Fruit fly (Drosophila melanogaster) Kc167 (cell line): ENCODE results near the gene Arfrp1.

Experiments
- Myc ChIP-seq: fragments of >200 bp; optimal IDR thresholded peaks from 2 replicates; lab custom pipeline; 2017; ENCODE audit warnings: missing external identifiers
- Sin3A ChIP-seq: fragments of >200 bp; optimal IDR thresholded peaks from 2 replicates; lab custom pipeline; 2018; ENCODE audit warnings: missing external identifiers
- h ChIP-seq: fragments of >200 bp; optimal IDR thresholded peaks from 3 replicates; lab custom pipeline; 2018; ENCODE audit warnings: missing external identifiers
- insv ChIP-seq: fragments of >200 bp; optimal IDR thresholded peaks from 3 replicates; lab custom pipeline; 2018; ENCODE audit warnings: missing external identifiers
- psq ChIP-seq: fragments of >200 bp; optimal IDR thresholded peaks from 2 replicates; lab custom pipeline; 2017; ENCODE audit warnings: missing external identifiers
- ttk ChIP-seq: sonication (Bioruptor generic); optimal IDR thresholded peaks from 2 replicates; lab custom pipeline; 2017; ENCODE audit warnings: missing external identifiers

Arfrp1 gene

DNA sequence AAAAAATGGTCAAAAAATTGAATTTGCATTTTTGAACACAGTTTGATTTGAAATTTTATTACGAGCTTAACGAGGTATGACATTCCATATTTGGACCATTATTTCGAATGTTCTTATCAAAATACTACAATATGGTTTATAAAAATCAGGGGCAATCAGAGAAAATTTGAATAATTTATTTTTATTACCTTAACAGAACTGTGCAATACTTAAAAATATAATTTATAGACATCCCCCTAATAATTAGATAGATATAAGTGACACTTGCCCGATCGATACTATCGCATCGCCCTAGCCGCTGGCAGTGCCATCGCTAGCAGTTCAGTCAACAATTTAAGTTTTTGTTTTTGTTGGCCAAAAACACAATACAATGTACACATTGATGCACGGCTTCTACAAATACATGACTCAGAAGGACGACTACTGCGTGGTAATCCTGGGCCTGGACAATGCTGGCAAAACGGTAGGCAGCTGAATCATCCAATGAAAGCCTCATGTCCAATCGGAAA is at the start of gene Arfrp1:
Gene Arfrp1, plus strand, starts transcription at position 295 of the 509 bp plus-strand sequence.
- TF ChIP-seq h (no peak), ttk (lab: Kevin White, UChicago) (no peak), Myc (lab: Kevin White, UChicago) (no peak), psq (lab: Kevin White, UChicago) (no peak), insv (lab: Kevin White, UChicago) (no peak), Sin3A (lab: Kevin White, UChicago) (no peak)

- TF ChIP-seq insv (lab: Kevin White, UChicago) (no peak), psq (lab: Kevin White, UChicago) (no peak), h (no peak), Sin3A (lab: Kevin White, UChicago) (no peak), ttk (lab: Kevin White, UChicago) (no peak), Myc (lab: Kevin White, UChicago) (no peak)
Observed at dm6 chrX:9060078-9060477, 46.8 kb upstream of the Arfrp1 start.

- TF ChIP-seq Sin3A (lab: Kevin White, UChicago) (no peak), psq (lab: Kevin White, UChicago) (no peak), Myc (lab: Kevin White, UChicago) (no peak), ttk (lab: Kevin White, UChicago) (no peak), h (no peak), insv (lab: Kevin White, UChicago) (no peak)
Observed at dm6 chrX:9061299-9061698, 45.6 kb upstream of the Arfrp1 start.

dm6 chrX:9062665-9063064 is 44.2 kb upstream of the Arfrp1 start:
- TF ChIP-seq ttk (lab: Kevin White, UChicago) (no peak), h (no peak), psq (lab: Kevin White, UChicago) (no peak), insv (lab: Kevin White, UChicago) (no peak)

DNA sequence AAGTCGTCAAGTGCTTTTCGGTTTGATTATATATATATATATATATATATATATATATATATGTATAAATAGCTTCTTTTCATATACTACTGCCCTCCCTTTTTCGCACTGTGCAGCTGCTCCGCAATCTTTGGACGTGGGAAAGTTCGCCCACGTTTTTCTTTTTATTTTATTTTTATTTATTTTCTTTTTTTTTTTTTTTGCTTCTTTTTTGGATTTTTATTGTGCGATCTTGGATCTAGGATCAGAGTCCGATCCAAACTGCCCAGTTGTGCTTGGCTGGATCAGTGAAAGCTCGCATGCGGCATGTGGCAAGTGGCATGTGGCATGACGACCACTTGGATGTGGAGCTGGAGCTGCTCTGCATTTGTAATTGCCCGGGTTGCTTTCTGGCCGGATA is 43.4 kb upstream of the Arfrp1 start:
- TF ChIP-seq psq (lab: Kevin White, UChicago), result no peak
- TF ChIP-seq insv (lab: Kevin White, UChicago), result no peak
- no peak for TF ChIP-seq h
- TF ChIP-seq Sin3A (lab: Kevin White, UChicago), result no peak
- TF ChIP-seq ttk (lab: Kevin White, UChicago), result no peak
- no peak for TF ChIP-seq Myc (lab: Kevin White, UChicago)

DNA sequence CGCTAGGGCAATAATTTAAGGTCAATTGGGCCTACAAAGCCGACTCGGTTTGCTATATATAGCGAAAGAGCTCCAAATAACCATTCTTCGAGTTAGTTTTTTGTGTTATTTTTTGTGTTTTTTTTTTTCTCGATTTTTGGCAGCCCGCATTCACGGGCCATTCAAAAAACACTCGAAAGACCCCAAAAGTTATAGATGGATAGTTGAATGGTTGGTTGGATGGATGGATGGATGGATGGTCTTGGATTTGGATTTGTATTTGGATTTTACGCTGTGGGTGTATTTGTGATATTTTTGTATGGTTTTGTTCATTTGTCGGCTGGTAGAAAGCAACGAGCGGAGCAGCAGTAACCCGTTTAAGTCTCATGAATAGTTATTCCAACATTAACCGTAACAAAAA is 42.8 kb upstream of the Arfrp1 start:
- TF ChIP-seq h (no peak), ttk (lab: Kevin White, UChicago) (no peak), insv (lab: Kevin White, UChicago) (no peak)

DNA sequence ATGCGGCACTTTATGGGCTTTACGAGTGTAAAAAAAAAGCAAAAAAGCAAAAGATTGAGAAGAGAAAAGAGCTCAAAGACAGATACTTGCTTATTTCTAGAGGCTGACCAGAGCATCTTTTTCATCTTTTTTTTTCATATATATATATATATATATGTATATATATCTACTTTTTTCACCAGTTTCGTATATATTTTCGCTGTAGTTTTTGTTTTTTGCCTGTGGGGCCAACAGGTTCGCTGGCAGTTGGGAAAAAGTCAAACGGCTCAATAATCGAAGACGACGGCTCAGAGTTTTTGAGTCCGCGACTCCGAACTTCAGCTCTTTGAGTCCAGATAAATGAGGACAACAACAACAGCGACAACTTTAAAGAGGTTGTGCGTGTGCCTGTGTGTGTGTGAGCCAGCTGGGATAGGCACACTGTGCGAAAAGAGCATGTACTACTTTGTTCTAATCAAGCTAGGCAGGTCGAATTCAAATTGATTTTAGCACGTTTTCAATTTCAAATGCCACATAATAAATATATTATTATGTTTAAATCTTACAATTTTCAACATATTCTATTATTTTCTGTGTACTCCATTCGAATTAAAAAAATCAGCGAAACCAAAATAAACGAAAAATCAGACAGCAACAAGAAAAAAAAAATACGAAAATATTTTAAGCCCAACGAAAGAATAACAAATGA is 39.9 kb upstream of the Arfrp1 start:
- TF ChIP-seq psq (lab: Kevin White, UChicago) (no peak), insv (lab: Kevin White, UChicago) (no peak), Sin3A (lab: Kevin White, UChicago) (no peak), Myc (lab: Kevin White, UChicago) (no peak), h (no peak), ttk (lab: Kevin White, UChicago) (no peak)

dm6 chrX:9067754-9068477 is 39.0 kb upstream of the Arfrp1 start, which contains the start of gene CG15365:
Gene CG15365, minus strand, starts transcription at chrX:9067983.
- TF ChIP-seq Sin3A (lab: Kevin White, UChicago) (no peak), Myc (lab: Kevin White, UChicago) (no peak), ttk (lab: Kevin White, UChicago) (no peak), h (no peak), psq (lab: Kevin White, UChicago) (no peak), insv (lab: Kevin White, UChicago) (no peak)

dm6 chrX:9068822-9069221 is 38.0 kb upstream of the Arfrp1 start:
- TF ChIP-seq ttk (lab: Kevin White, UChicago) (no peak), insv (lab: Kevin White, UChicago) (no peak), Sin3A (lab: Kevin White, UChicago) (no peak), h (no peak), Myc (lab: Kevin White, UChicago) (no peak), psq (lab: Kevin White, UChicago) (no peak)

DNA sequence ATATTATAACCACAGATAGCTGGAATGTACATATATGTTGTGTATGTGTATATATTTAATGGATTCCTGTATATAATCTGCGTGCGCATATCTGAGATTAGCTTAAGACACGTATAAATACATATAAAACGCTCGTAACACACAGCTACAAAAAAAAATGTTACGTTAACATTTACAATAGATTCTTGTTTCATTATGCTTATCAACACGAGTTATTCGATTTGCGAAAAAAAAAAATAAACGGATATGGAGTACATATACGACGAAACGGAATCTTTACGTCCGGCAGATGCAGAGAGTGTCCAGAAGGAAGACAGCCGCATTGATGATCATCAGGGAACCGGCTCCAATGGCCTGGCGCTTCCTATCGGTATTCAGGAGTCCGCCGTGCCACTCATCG is 35.6 kb upstream of the Arfrp1 start, which contains the start of gene CG10970:
Gene CG10970, minus strand, starts transcription at position 101 of the 400 bp plus-strand sequence.
- TF ChIP-seq insv (lab: Kevin White, UChicago) (no peak), psq (lab: Kevin White, UChicago) (no peak)

- TF ChIP-seq ttk (lab: Kevin White, UChicago), result no peak
- no peak for TF ChIP-seq psq (lab: Kevin White, UChicago)
- TF ChIP-seq h, result no peak
- no peak for TF ChIP-seq Myc (lab: Kevin White, UChicago)
- no peak for TF ChIP-seq insv (lab: Kevin White, UChicago)
- TF ChIP-seq Sin3A (lab: Kevin White, UChicago), result no peak
Observed at dm6 chrX:9074040-9074439, 32.8 kb upstream of the Arfrp1 start.
